Worm (Caenorhabditis elegans) whole organism, L1 larva: ENCODE results near the gene lact-2.

Experiments used
- C16A3.4 ChIP-seq: fragments of 150-350 bp; optimal IDR thresholded peaks from 2 replicates; lab custom pipeline; 2014; ENCODE audit warnings: missing biosample characterization, missing genetic modification characterization
- Y116A8C.19 ChIP-seq: sonication (generic microtip); optimal IDR thresholded peaks from 2 replicates; lab custom pipeline; 2016; ENCODE audit warnings: missing compliant biosample characterization, missing genetic modification characterization, borderline replicate concordance
- aha-1 ChIP-seq: fragments of 150-350 bp; optimal IDR thresholded peaks from 2 replicates; lab custom pipeline; 2014; ENCODE audit warnings: missing biosample characterization, missing genetic modification characterization
- aly-2 ChIP-seq: fragments of 150-350 bp; optimal IDR thresholded peaks from 2 replicates; lab custom pipeline; 2014; ENCODE audit warnings: missing biosample characterization, missing genetic modification characterization
- ceh-82 ChIP-seq, 3 experiments: fragments of 150-350 bp in 1 of 3; sonication (generic microtip) in 2 of 3; optimal IDR thresholded peaks; 2 replicates each; lab custom pipeline; 2014 to 2017; ENCODE audit warnings: missing biosample characterization in 3 of 3, missing genetic modification characterization in 3 of 3
- ceh-90 ChIP-seq: sonication (generic microtip); optimal IDR thresholded peaks from 2 replicates; lab custom pipeline; 2016; ENCODE audit warnings: missing genetic modification characterization, missing compliant biosample characterization
- efl-1 ChIP-seq, 4 experiments: fragments of 150-350 bp; optimal IDR thresholded peaks in 3 of 4; peaks in 1 of 4; 1 replicate in 1 of 4; 2 replicates in 3 of 4; lab custom pipeline; 2014; ENCODE audit warnings: missing biosample characterization in 2 of 4, missing genetic modification characterization in 2 of 4, missing genetic modification reagents in 2 of 4
- efl-3 ChIP-seq: fragments of 200-800 bp; sonication (Bioruptor generic); optimal IDR thresholded peaks from 2 replicates; lab custom pipeline; 2018; ENCODE audit warnings: mild to moderate bottlenecking, missing genetic modification characterization, missing compliant biosample characterization
- egl-13 ChIP-seq: sonication (generic microtip); optimal IDR thresholded peaks from 2 replicates; lab custom pipeline; 2016; ENCODE audit warnings: missing genotype, missing genetic modification reagents, missing genetic modification characterization, missing compliant biosample characterization
- egl-27 ChIP-seq, 2 experiments: fragments of 150-350 bp in 1 of 2; sonication (generic microtip); optimal IDR thresholded peaks; 3 replicates each; lab custom pipeline; 2017 to 2018; ENCODE audit warnings: missing biosample characterization in 2 of 2, missing genetic modification characterization in 2 of 2, missing genetic modification reagents in 2 of 2
- fkh-10 ChIP-seq: sonication (generic microtip); optimal IDR thresholded peaks from 2 replicates; lab custom pipeline; 2017; ENCODE audit warnings: missing biosample characterization, missing genetic modification reagents, missing genetic modification characterization
- fkh-4 ChIP-seq: sonication (generic microtip); optimal IDR thresholded peaks from 2 replicates; lab custom pipeline; 2016; ENCODE audit warnings: missing compliant biosample characterization, missing genetic modification characterization, borderline replicate concordance
- fkh-8 ChIP-seq: sonication (generic microtip); optimal IDR thresholded peaks from 2 replicates; lab custom pipeline; 2016; ENCODE audit warnings: mild to moderate bottlenecking, missing genetic modification characterization, missing compliant biosample characterization
- fos-1 ChIP-seq: fragments of 150-350 bp; optimal IDR thresholded peaks from 2 replicates; lab custom pipeline; 2014; ENCODE audit warnings: missing biosample characterization, missing genetic modification characterization
- hlh-17 ChIP-seq: fragments of 200-800 bp; sonication (Bioruptor generic); optimal IDR thresholded peaks from 2 replicates; lab custom pipeline; 2018; ENCODE audit warnings: missing genetic modification characterization, mild to moderate bottlenecking, missing compliant biosample characterization, moderate library complexity, borderline replicate concordance
- hlh-4 ChIP-seq: sonication (generic microtip); optimal IDR thresholded peaks from 2 replicates; lab custom pipeline; 2016; ENCODE audit warnings: mild to moderate bottlenecking, missing genetic modification characterization, missing compliant biosample characterization
- irx-1 ChIP-seq: sonication (generic microtip); optimal IDR thresholded peaks from 2 replicates; lab custom pipeline; 2016; ENCODE audit warnings: missing genetic modification characterization, missing compliant biosample characterization
- isw-1 ChIP-seq: fragments of 200-800 bp; sonication (Bioruptor generic); IDR thresholded peaks from 2 replicates; pipeline ENCODE4 v1.3.6; 2022; ENCODE audit warnings: missing genetic modification characterization, missing compliant biosample characterization
- mab-9 ChIP-seq: fragments of 200-800 bp; sonication (Bioruptor generic); IDR thresholded peaks from 2 replicates; pipeline ENCODE4 v1.3.6; 2022; ENCODE audit warnings: missing genetic modification reagents, missing genetic modification characterization, missing compliant biosample characterization
- mef-2 ChIP-seq: fragments of 150-350 bp; optimal IDR thresholded peaks from 2 replicates; lab custom pipeline; 2014; ENCODE audit warnings: missing biosample characterization, missing genetic modification characterization
- mep-1 ChIP-seq: fragments of 150-350 bp; optimal IDR thresholded peaks from 2 replicates; lab custom pipeline; 2014; ENCODE audit warnings: missing biosample characterization, missing genetic modification characterization
- nhr-19 ChIP-seq: fragments of 200-800 bp; sonication (Bioruptor generic); conservative IDR thresholded peaks from 2 replicates; pipeline ENCODE4 v1.3.6; 2022; ENCODE audit warnings: missing genetic modification characterization, missing compliant biosample characterization
- nhr-20 ChIP-seq: sonication (generic microtip); optimal IDR thresholded peaks from 2 replicates; lab custom pipeline; 2016; ENCODE audit warnings: mild to moderate bottlenecking, missing genetic modification characterization, missing compliant biosample characterization
- nhr-28 ChIP-seq: fragments of 150-350 bp; optimal IDR thresholded peaks from 2 replicates; lab custom pipeline; 2014; ENCODE audit warnings: missing biosample characterization, missing genetic modification characterization
- nhr-47 ChIP-seq: sonication (generic microtip); optimal IDR thresholded peaks from 2 replicates; lab custom pipeline; 2016; ENCODE audit warnings: mild to moderate bottlenecking, missing genetic modification characterization, moderate library complexity, missing compliant biosample characterization
- nhr-85 ChIP-seq: sonication (generic microtip); peaks from one replicate; lab custom pipeline; 2016; ENCODE audit warnings: missing genetic modification characterization, inconsistent platforms, missing compliant biosample characterization
- nhr-90 ChIP-seq: sonication (generic microtip); optimal IDR thresholded peaks from 2 replicates; lab custom pipeline; 2016; ENCODE audit warnings: mild to moderate bottlenecking, missing genetic modification characterization, missing compliant biosample characterization; ENCODE audit not compliant: poor library complexity
- pax-3 ChIP-seq: fragments of 200-800 bp; sonication (Bioruptor generic); optimal IDR thresholded peaks from 2 replicates; lab custom pipeline; 2018; ENCODE audit warnings: mild to moderate bottlenecking, missing genetic modification characterization, moderate library complexity, missing compliant biosample characterization
- sptf-1 ChIP-seq: fragments of 150-350 bp; optimal IDR thresholded peaks from 2 replicates; lab custom pipeline; 2014; ENCODE audit warnings: missing biosample characterization, missing genetic modification characterization
- swsn-7 ChIP-seq: sonication (generic microtip); optimal IDR thresholded peaks from 2 replicates; lab custom pipeline; 2016; ENCODE audit warnings: missing genetic modification characterization, missing compliant biosample characterization
- tbx-2 ChIP-seq: sonication (generic microtip); optimal IDR thresholded peaks from 2 replicates; lab custom pipeline; 2016; ENCODE audit warnings: missing genetic modification characterization, missing compliant biosample characterization
- xbp-1 ChIP-seq: sonication (generic microtip); optimal IDR thresholded peaks from 2 replicates; lab custom pipeline; 2016; ENCODE audit warnings: missing genetic modification characterization, missing compliant biosample characterization

The lact-2 gene

DNA sequence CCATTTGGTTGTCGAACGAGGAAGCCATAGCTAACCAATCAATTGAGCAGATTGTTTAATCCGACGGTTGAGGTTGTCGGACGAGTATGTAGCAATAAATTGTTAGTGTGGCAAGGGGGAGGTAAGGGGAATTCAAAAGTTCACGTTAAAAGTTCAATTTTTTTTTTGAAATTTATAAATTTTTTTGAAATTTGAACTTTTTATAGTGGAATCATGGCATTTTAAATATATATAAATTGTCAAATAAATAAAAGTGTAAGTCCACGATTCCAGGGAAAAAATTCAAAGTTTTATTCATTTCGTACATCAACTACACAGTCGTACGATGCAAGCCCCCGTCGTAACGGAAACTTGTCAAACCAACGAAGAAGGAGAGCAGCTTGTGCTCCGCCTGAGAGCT lies 13.7 kb downstream of the lact-2 start, which contains the start of the genes ZK945.7 and ZK945.8:
TSS of gene ZK945.7 (minus strand) at position 101 of the 400 bp plus-strand sequence.
TSS of gene ZK945.8 (plus strand) at position 275 of the 400 bp plus-strand sequence.
- TF ChIP-seq C16A3.4 (tag; lab: Kevin White, UChicago), result no peak
- no peak for TF ChIP-seq efl-1 (optimal IDR thresholded peaks at IDR 0.05; lab: Kevin White, UChicago)
- TF ChIP-seq efl-1 (GFP tag; optimal IDR thresholded peaks at IDR 0.05 in 1 of 2; lab: Kevin White, UChicago), result peak in 1 of 2 experiments; percentile 82
- TF ChIP-seq tbx-2 (tag; lab: Kevin White, UChicago), result no peak

DNA sequence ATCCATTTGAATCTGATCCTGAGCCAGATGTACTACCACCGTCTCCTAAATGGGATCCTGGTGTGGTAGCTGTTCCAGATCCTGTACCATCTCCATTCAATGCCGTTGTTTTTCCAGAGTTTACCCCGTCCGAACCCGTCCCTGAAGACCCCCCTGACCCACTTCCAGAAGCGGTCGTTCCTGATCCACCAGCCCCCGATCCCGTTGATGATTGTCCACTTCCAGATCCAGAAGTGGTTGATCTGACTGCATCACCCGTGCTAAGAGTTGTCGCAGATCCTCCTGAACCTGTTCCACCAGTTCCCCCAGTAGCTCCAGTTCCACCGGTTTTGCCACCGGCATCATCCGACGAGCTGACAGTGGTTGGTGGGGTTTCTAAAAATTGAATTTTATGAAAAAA lies 22.0 kb downstream of the lact-2 start:
- TF ChIP-seq xbp-1 (tag; lab: Kevin White, UChicago) (no peak), mep-1 (tag; lab: Kevin White, UChicago) (no peak), nhr-28 (no peak), efl-1 (optimal IDR thresholded peaks at IDR 0.05; lab: Kevin White, UChicago) (no peak), efl-1 (GFP tag; optimal IDR thresholded peaks at IDR 0.05 in 1 of 2; lab: Kevin White, UChicago) (no peak), fkh-10 (GFP tag; lab: Kevin White, UChicago) (no peak)

DNA sequence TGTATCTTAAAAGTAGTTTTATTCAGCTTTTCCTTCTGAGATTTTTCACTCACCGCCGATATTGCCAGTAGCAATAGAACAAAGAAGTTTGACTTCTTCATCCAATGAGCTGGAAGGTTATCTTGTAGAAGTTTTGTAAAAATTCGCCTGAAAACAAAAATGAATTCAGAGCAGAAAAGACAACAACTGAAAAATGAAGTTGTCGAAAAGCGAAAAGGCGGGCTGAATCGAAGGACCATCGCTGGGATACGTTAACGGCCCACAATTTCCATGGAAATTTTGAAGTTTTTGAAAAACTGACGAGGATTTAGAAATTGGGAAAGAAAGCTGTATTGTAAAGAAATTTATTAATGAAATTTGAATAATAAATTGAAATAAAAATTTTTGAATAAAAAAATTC lies 27.1 kb downstream of the lact-2 start, which contains the start of gene lov-1:
TSS of gene lov-1 (minus strand) at position 101 of the 400 bp plus-strand sequence.
- no peak for TF ChIP-seq tbx-2 (tag; lab: Kevin White, UChicago)
- no peak for TF ChIP-seq hlh-4 (tag; lab: Kevin White, UChicago)
- TF ChIP-seq egl-13, result no peak
- TF ChIP-seq hlh-17, result no peak
- TF ChIP-seq aha-1 (tag; lab: Kevin White, UChicago), result no peak
- TF ChIP-seq mep-1 (tag; lab: Kevin White, UChicago), result no peak
- no peak for TF ChIP-seq ceh-90
- TF ChIP-seq nhr-85, result no peak
- TF ChIP-seq sptf-1 (tag; lab: Kevin White, UChicago), result no peak
- TF ChIP-seq nhr-90 (tag; lab: Kevin White, UChicago), result no peak
- no peak for TF ChIP-seq aly-2 (tag; lab: Kevin White, UChicago)
- no peak for TF ChIP-seq Y116A8C.19 (tag; lab: Kevin White, UChicago)
- no peak for TF ChIP-seq pax-3 (tag; lab: Kevin White, UChicago)
- TF ChIP-seq C16A3.4 (tag; lab: Kevin White, UChicago), result no peak
- no peak for TF ChIP-seq swsn-7 (tag; lab: Kevin White, UChicago)
- no peak for TF ChIP-seq nhr-20 (tag; lab: Kevin White, UChicago)
- no peak for TF ChIP-seq fkh-4 (tag; lab: Kevin White, UChicago)
- TF ChIP-seq efl-3 (GFP tag; lab: Kevin White, UChicago), result no peak

DNA sequence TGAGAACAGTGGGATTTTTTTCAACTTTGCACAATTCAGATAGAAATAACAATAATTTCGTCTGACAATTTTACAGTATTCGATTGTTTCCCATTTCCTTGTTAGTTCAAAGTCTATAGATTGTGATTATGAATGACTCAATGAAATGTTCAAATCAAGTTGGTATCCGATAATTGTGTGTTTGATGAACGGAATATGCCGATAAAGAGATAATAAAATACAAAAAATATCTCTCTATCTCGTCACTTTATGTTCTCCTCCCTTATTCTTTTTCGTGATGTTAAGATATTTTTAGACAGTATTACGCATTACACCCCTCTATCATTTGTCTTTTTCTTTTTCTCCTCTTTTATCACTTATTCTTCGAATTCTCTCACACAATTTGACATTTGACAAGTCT lies 27.8 kb downstream of the lact-2 start, which contains the start of gene F27E5.7:
TSS of gene F27E5.7 (plus strand) at position 301 of the 400 bp plus-strand sequence.
- no peak for TF ChIP-seq nhr-19 (GFP tag; lab: Robert Waterston, UW)

DNA sequence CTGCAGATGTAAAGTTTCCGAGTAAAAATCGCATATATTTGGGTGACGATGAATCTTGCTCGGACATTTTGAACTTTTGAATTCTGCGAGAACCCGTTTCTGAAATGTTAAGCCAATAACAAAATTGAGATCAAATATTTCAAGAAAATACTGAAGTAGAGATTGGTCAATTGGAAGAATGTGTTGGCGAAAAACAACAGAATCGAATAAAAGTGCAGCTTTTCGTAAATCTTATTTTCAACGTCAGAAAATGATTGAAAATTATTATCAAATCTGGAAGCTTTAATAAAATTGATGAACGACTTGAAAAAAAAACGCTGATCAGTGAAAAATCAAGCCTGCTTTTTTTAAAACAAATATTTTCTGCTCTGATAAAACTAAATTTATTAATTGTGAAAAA lies 32.7 kb downstream of the lact-2 start, which contains the start of gene F27E5.8:
TSS of gene F27E5.8 (minus strand) at position 101 of the 400 bp plus-strand sequence.
- TF ChIP-seq fos-1, result no peak

DNA sequence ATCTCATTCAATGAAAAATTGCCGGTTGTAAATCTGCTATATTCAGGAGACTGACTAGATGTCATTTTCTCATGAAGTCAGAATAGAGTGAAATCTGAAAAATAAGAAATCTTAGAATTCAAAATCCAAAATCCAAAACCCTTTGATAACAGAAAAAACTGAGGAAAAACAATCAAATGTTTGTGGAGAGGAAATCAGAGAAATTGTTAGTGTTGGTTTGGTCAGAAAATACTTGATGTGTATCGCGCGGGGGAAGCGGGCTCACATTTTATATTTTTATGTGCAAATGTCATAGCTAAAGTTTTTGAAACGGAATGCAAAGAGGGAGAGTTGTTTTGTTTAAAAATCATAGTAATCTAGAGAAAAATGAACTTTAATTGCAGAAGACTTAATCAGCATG lies 37.1 kb downstream of the lact-2 start, which contains the start of gene F27E5.5:
TSS of gene F27E5.5 (minus strand) at position 101 of the 400 bp plus-strand sequence.
- TF ChIP-seq nhr-47 (tag; lab: Kevin White, UChicago), result no peak
- no peak for TF ChIP-seq egl-27 (tag; optimal IDR thresholded peaks at IDR 0.05; lab: Kevin White, UChicago)
- no peak for TF ChIP-seq mef-2

DNA sequence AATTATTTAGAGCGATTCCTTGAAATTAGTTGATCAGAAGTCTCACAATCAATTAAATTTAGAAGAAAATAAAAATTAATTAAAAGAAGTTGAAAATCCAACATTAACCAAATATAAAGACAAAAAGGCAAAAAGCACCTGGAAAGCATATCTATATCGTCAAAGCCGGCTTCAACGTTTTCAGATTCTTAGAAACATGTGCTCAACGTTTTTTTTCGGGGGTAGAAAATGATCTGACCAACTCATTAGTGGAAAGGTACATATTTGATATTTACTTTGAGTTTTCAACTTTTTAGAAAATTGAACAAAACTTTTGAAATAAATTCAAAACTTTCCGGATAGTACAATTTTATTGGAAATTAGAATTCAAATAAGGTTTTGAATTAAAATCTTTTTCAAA lies 38.1 kb downstream of the lact-2 start:
- TF ChIP-seq efl-1 (optimal IDR thresholded peaks at IDR 0.05; lab: Kevin White, UChicago) (no peak), efl-1 (GFP tag; optimal IDR thresholded peaks at IDR 0.05 in 1 of 2; lab: Kevin White, UChicago) (peak in 1 of 2 experiments; percentile 18), ceh-90 (no peak), ceh-82 (tag; optimal IDR thresholded peaks at IDR 0.05; lab: Kevin White, UChicago) (no peak), nhr-47 (tag; lab: Kevin White, UChicago) (no peak), irx-1 (no peak), hlh-4 (tag; lab: Kevin White, UChicago) (peak; percentile 82), nhr-28 (no peak), mab-9 (GFP tag; lab: Robert Waterston, UW) (no peak), fkh-8 (peak; percentile 53), hlh-17 (no peak), isw-1 (GFP tag; lab: Robert Waterston, UW) (no peak)
- TF ChIP-seq, all 84 proteins: peak for 3
